Worm (Caenorhabditis elegans) whole organism, L3 larva: ENCODE data around the gene exc-15.

Experiments used
- jun-1 ChIP-seq: fragments of 150-350 bp; optimal IDR thresholded peaks from 2 replicates; lab custom pipeline; 2014; ENCODE audit warnings: missing biosample characterization, missing genetic modification reagents, missing genetic modification characterization
- nhr-25 ChIP-seq: sonication (generic microtip); optimal IDR thresholded peaks from 2 replicates; lab custom pipeline; 2017; ENCODE audit warnings: missing biosample characterization, missing genetic modification characterization
- nhr-28 ChIP-seq: fragments of 150-350 bp; optimal IDR thresholded peaks from 2 replicates; lab custom pipeline; 2014; ENCODE audit warnings: missing biosample characterization, missing genetic modification characterization

DNA sequence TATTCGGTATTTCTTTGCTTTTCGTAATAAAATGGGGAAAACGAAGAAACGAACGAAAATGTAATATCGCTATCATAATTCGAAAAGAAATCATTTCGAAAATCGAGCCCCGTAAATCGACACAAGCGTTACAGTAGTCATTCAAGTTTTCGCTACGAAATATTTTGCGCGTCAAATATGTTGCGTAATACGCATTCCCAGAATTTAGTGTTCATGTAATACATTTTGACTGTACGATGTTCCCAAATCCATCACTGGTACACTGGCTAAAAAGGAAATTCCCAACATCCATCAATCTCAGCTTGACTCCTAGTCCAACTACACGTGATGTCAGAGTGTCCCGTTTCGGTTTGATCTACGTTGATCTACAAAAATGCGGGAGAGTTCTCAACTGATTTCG lies 44.7 kb downstream of the exc-15 start:
- TF ChIP-seq nhr-28 (tag; lab: Kevin White, UChicago) (no peak), nhr-25 (no peak), jun-1 (no peak)
